Worm (Caenorhabditis elegans) whole organism, young adult: ENCODE measurements around the gene T23F2.2.

Source experiments
- pbrm-1 ChIP-seq: fragments of 200-800 bp; sonication (Bioruptor generic); IDR thresholded peaks from 2 replicates; pipeline ENCODE4 v1.3.6; 2022; ENCODE audit warnings: missing genetic modification reagents, missing genetic modification characterization, missing compliant biosample characterization
- pha-4 ChIP-seq: fragments of 150-350 bp; sonication (generic microtip); optimal IDR thresholded peaks from 2 replicates; lab custom pipeline; 2014; ENCODE audit warnings: missing biosample characterization, missing genetic modification reagents, missing genetic modification characterization
- xnd-1 ChIP-seq: sonication (generic microtip); optimal IDR thresholded peaks from 2 replicates; lab custom pipeline; 2016; ENCODE audit warnings: missing genotype, missing genetic modification reagents, missing genetic modification characterization, missing compliant biosample characterization

DNA sequence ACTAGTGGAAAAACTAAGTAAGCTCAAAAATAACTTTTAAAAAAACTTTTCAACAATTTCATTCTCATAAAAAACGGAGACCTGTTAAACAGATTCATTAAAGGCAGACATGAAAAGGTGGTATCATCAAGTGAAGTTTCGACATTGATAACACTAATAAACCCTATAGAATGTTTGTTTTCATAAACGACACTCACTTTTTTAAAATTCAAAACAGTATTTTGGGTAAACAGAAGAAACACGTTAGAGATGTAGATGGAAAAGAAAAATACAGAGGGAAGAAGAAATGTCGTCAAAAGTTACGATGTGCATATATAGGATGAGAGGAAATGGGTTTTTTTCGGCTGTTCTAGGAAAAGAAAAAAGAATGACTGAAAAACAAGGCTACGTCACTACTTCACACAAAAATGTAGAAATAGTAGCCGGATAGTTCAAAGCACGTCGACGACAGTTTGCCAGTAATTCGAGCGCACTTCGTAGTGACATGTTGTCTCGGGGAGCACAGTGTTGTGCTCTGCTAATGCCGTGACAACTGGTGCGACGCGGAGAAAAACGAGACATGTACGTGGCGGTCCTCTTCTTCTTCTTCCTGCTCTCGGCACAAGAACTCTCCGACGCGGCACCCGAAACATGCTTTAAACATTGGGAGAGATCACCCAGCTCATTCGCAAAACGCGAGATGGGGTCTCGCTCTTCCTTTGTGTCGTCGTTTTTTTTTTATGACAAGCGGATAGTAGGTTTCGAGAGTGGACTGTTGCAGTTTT is 4.2 kb upstream of the T23F2.2 start:
- TF ChIP-seq pha-4 (tag; lab: Kevin White, UChicago) (no peak), pbrm-1 (no peak), xnd-1 (tag; lab: Kevin White, UChicago) (no peak)
